Worm (Caenorhabditis elegans): ENCODE results near the gene Y75B8A.31.

The Y75B8A.31 gene

DNA sequence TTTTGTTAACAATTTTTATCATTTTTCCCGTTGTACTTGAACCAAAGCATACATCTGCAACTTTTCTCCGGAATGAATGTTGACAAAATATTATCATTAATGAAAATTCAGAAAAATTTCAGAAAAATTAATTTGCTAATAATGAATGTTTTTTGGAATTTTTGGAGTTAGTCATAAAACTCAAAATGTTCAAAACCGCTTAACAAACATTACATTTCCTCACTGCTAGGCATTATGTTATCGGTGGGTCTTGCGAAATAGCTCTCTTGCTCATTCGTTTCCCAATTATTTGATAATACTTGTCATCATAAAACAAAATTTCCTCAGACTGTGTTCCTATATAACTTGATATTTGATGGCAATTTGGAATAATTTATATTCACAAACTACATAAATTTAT lies 38.6 kb upstream of the Y75B8A.31 start, which contains the start of gene Y75B8A.39:
Y75B8A.39 (plus strand) TSS at position 301 of the 400 bp plus-strand sequence.
- TF ChIP-seq ceh-90 (tag; optimal IDR thresholded peaks at IDR 0.05) (no peak), nhr-85 (tag) (no peak), lin-15B (tag; optimal IDR thresholded peaks at IDR 0.05) (no peak), jun-1 (tag; optimal IDR thresholded peaks at IDR 0.05) (no peak), C16A3.4 (tag; optimal IDR thresholded peaks at IDR 0.05) (no peak), unc-86 (tag; optimal IDR thresholded peaks at IDR 0.05) (no peak)

DNA sequence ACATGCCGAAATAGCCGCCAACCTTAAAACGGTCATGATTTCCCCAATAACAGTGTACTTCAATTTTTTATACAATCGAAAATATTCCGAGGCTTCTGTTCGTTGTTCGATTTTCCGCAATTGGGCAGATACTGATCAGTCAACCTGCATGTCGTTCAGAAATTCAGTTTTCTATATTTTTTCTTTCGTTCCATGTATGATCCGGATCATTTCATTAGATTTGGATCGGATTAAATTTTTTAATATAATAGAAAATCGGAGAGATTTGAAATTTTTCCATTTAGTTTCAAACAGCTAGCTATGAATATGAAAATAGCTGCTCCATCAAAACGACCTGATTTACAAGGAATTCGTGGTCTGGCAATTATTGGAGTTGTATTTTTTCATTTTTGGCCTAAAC lies 36.3 kb upstream of the Y75B8A.31 start, which contains the start of gene Y75B8A.37:
Y75B8A.37 (plus strand) TSS at position 301 of the 400 bp plus-strand sequence.
- TF ChIP-seq fkh-8 (tag; optimal IDR thresholded peaks at IDR 0.05) (no peak), mab-9 (GFP tag; IDR thresholded peaks at IDR 0.05) (no peak), zip-4 (GFP tag; optimal IDR thresholded peaks at IDR 0.05) (no peak), dsc-1 (tag; optimal IDR thresholded peaks at IDR 0.05) (no peak), ztf-4 (tag; optimal IDR thresholded peaks at IDR 0.05) (no peak), irx-1 (tag; optimal IDR thresholded peaks at IDR 0.05) (no peak), lin-39 (tag; optimal IDR thresholded peaks at IDR 0.05) (no peak), ceh-88 (GFP tag; IDR thresholded peaks at IDR 0.05) (no peak), nhr-12 (tag; optimal IDR thresholded peaks at IDR 0.05) (no peak), C34B4.2 (tag; optimal IDR thresholded peaks at IDR 0.05) (no peak), isw-1 (GFP tag; IDR thresholded peaks at IDR 0.05) (no peak), nhr-76 (tag; optimal IDR thresholded peaks at IDR 0.05) (no peak), grh-1 (GFP tag; IDR thresholded peaks at IDR 0.05) (no peak)

DNA sequence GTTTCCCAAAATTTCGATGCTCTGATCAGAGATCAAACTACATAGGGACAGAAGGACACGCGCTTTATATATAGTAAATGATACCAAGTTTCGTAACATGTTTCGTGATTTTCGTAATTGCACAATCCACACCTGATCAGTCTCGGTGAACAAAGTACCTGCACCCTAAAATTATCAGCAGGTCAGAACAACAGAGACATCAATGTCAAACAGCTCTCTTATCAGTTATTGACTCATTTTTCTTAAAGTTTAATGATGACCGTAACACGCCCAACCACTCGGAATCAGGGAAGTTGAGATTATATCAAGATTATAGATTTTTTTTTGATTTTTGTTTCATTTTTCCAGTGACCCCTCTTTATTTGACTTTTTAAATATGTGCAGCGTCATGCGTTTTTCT lies 34.0 kb upstream of the Y75B8A.31 start:
- no peak for TF ChIP-seq skn-1 (tag; optimal IDR thresholded peaks at IDR 0.05)
- no peak for TF ChIP-seq aha-1 (tag; optimal IDR thresholded peaks at IDR 0.05)
- no peak for TF ChIP-seq ztf-4 (tag; optimal IDR thresholded peaks at IDR 0.05)
- TF ChIP-seq ztf-11 (tag; optimal IDR thresholded peaks at IDR 0.05) = no peak
- TF ChIP-seq dpl-1 (GFP tag; optimal IDR thresholded peaks at IDR 0.05) = no peak
- TF ChIP-seq nhr-71 (tag; optimal IDR thresholded peaks at IDR 0.05) = peak; percentile 15
- TF ChIP-seq pag-3 (tag; optimal IDR thresholded peaks at IDR 0.05; ENCODE audit: borderline replicate concordance, insufficient read depth) = no peak
- no peak for TF ChIP-seq elt-3 (tag; optimal IDR thresholded peaks at IDR 0.05)
- TF ChIP-seq lin-35 (GFP tag; optimal IDR thresholded peaks at IDR 0.05) = peak in 1 of 2 experiments; percentile 30
- no peak for TF ChIP-seq efl-1 (optimal IDR thresholded peaks at IDR 0.05)
- peak in 1 of 2 experiments; percentile 76 for TF ChIP-seq efl-1 (GFP tag; optimal IDR thresholded peaks at IDR 0.05 in 1 of 2)
- peak; percentile 86 for TF ChIP-seq elt-2 (tag; optimal IDR thresholded peaks at IDR 0.05)
- no peak for TF ChIP-seq rnt-1 (tag; optimal IDR thresholded peaks at IDR 0.05)
- TF ChIP-seq aly-2 (tag; optimal IDR thresholded peaks at IDR 0.05) = no peak
- TF ChIP-seq egl-13 (tag; optimal IDR thresholded peaks at IDR 0.05) = no peak
- TF ChIP-seq nhr-84 (tag; optimal IDR thresholded peaks at IDR 0.05) = no peak
- no peak for TF ChIP-seq fos-1 (tag; optimal IDR thresholded peaks at IDR 0.05)
- TF ChIP-seq alr-1 (tag; optimal IDR thresholded peaks at IDR 0.05; ENCODE audit: borderline replicate concordance) = no peak
- TF ChIP-seq lin-15B (tag; optimal IDR thresholded peaks at IDR 0.05) = no peak
- TF ChIP-seq C34B4.2 (tag; optimal IDR thresholded peaks at IDR 0.05) = no peak
- no peak for TF ChIP-seq swsn-7 (tag; optimal IDR thresholded peaks at IDR 0.05)
- TF ChIP-seq C04F5.9 (tag; optimal IDR thresholded peaks at IDR 0.05) = no peak
- TF ChIP-seq zag-1 (tag; optimal IDR thresholded peaks at IDR 0.05) = no peak
- no peak for TF ChIP-seq lin-13 (GFP tag; optimal IDR thresholded peaks at IDR 0.05)
- no peak for TF ChIP-seq ceh-82 (tag; optimal IDR thresholded peaks at IDR 0.05)
- no peak for TF ChIP-seq F16B12.6 (tag; optimal IDR thresholded peaks at IDR 0.05)
- TF ChIP-seq jun-1 (tag; optimal IDR thresholded peaks at IDR 0.05) = peak; percentile 47
- TF ChIP-seq ceh-90 (tag; optimal IDR thresholded peaks at IDR 0.05) = no peak
- TF ChIP-seq ces-1 (GFP tag; optimal IDR thresholded peaks at IDR 0.05) = no peak
- no peak for TF ChIP-seq unc-98 (GFP tag; IDR thresholded peaks at IDR 0.05)
- TF ChIP-seq mef-2 (tag; optimal IDR thresholded peaks at IDR 0.05) = no peak
- TF ChIP-seq nhr-237 (tag; optimal IDR thresholded peaks at IDR 0.05) = no peak
- no peak for TF ChIP-seq snpc-4 (tag; optimal IDR thresholded peaks at IDR 0.05)
- no peak for TF ChIP-seq Y116A8C.19 (tag; optimal IDR thresholded peaks at IDR 0.05; ENCODE audit: borderline replicate concordance)
- no peak for TF ChIP-seq fkh-4 (tag; optimal IDR thresholded peaks at IDR 0.05; ENCODE audit: borderline replicate concordance)
- no peak for TF ChIP-seq egl-27 (tag; optimal IDR thresholded peaks at IDR 0.05)
- peak; percentile 64 for TF ChIP-seq pqm-1 (tag; optimal IDR thresholded peaks at IDR 0.05)
